Worm (Caenorhabditis elegans): ENCODE results near the gene F18H3.1.

F18H3.1 gene

DNA sequence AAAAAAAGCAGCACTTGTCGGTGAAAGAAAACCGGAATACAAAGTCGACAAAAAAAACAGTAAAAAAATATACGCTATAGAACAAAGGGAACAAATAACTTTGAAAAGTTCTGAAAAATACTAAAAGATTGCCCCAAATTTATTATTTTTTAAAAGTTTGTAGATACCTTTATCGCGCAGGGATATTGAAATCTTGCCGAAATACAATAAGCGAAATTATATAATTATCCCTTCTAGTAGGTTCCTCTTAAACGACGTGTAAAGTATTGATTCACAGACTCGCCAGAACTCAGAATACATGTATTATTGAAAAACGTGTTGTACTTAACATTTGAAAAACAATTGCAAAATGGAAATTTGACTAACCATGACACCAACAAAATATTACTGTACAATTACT lies 5.1 kb upstream of the F18H3.1 start (continued):
- peak; percentile 70 for TF ChIP-seq dox-1 (GFP tag; IDR thresholded peaks at IDR 0.05)
- TF ChIP-seq F23B12.7 (tag; optimal IDR thresholded peaks at IDR 0.05; ENCODE audit: insufficient read depth): peak; percentile 76
- TF ChIP-seq T07F8.4 (tag; optimal IDR thresholded peaks at IDR 0.05): peak; percentile 14
- peak; percentile 60 for TF ChIP-seq lin-54 (GFP tag; optimal IDR thresholded peaks at IDR 0.05)
- TF ChIP-seq tlf-1 (GFP tag; optimal IDR thresholded peaks at IDR 0.05): peak; percentile 82
- peak; percentile 75; the same call in 1 of the 2 replicates for TF ChIP-seq Y56A3A.18 (GFP tag; IDR thresholded peaks at IDR 0.05)
- TF ChIP-seq lsy-27 (tag; optimal IDR thresholded peaks at IDR 0.05; ENCODE audit: borderline replicate concordance, insufficient read depth): no peak
- no peak for TF ChIP-seq hlh-26 (GFP tag; conservative IDR thresholded peaks at IDR 0.05)
- TF ChIP-seq nfyb-1 (GFP tag; IDR thresholded peaks at IDR 0.05): peak; percentile 73

DNA sequence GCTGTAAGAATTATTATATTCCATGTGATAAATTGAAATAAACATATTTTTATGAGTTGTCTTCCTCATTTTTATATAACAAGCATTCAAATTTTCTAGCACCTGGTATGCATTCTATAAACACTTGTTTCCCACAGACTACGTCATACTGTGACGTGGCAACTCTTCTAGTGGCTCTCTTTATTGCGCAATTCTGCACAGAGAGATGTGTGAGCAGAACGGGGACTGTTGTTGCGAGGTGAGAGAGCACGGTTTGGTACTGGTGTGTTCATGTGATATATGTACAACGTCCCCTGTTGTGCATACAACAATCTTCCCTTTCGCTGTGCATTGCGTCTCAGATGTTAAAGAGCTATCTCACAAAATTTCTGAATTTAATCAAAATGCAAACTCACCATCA lies 5.6 kb downstream of the F18H3.1 start:
- TF ChIP-seq sdz-38 (tag; optimal IDR thresholded peaks at IDR 0.05) (no peak), pha-4 (tag; optimal IDR thresholded peaks at IDR 0.05) (no peak), lir-1 (GFP tag; conservative IDR thresholded peaks at IDR 0.05) (no peak), let-526 (GFP tag; IDR thresholded peaks at IDR 0.05) (no peak), attf-3 (GFP tag; conservative IDR thresholded peaks at IDR 0.05) (no peak), ceh-27 (GFP tag; optimal IDR thresholded peaks at IDR 0.05) (no peak), nfya-1 (tag; optimal IDR thresholded peaks at IDR 0.05; ENCODE audit: borderline replicate concordance, insufficient read depth) (no peak), nfya-2 (GFP tag; IDR thresholded peaks at IDR 0.05) (no peak), F23B12.7 (tag; optimal IDR thresholded peaks at IDR 0.05; ENCODE audit: insufficient read depth) (no peak), hlh-12 (tag; optimal IDR thresholded peaks at IDR 0.05) (no peak), unc-130 (GFP tag; optimal IDR thresholded peaks at IDR 0.05) (no peak), Y56A3A.18 (GFP tag; IDR thresholded peaks at IDR 0.05) (no peak), attf-6 (GFP tag; IDR thresholded peaks at IDR 0.05) (no peak), madf-6 (GFP tag; IDR thresholded peaks at IDR 0.05) (no peak), akir-1 (GFP tag; optimal IDR thresholded peaks at IDR 0.05) (no peak), ekl-4 (GFP tag; IDR thresholded peaks at IDR 0.05) (no peak), nhr-179 (tag; optimal IDR thresholded peaks at IDR 0.05) (no peak), B0336.3 (GFP tag; IDR thresholded peaks at IDR 0.05) (no peak), lin-26 (GFP tag; IDR thresholded peaks at IDR 0.05) (no peak)

DNA sequence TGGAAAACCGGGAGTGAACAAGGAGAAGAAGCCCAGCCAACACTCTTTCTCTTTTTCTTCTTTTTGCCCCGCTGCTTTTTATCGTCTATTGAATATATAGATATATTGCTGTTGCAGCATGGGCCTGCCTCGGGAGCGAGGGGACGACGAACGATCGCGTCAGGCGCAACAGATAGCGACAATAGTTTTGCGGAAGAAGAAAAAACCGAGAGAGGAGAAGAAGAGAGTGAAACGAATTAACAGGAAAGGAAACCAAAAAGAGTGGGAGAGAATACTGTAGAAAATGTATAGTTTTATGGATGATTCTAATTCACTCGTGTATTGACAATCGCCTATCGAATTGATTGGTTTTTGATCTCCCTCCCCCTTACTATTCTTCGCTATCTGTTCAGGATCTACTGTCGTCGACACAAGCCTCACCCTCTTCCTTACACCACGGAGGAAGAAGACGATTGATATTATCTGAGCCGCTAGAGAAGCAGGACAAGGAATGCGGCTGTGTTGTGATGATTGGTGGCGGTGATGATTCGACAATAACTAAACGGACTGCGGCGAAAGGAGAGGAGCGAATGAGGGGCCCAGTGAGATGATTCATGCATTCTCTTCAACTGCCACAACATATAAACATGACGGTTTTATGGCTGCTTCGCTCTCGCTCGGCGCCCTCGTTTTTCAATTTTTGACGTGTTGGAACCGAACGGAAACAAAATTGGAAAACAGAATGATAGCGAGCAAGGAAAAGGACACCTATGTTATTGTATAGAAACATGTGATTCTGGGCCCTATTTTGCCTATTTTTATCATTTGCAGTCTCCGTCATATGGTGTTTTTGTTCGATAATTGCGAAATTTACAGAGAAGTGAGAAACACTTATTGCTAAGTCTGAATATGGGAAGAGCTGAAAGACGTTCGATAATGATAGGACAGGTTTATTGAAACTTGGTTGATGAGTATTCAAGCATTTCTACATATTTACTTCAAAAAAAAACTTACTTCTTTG lies 7.1 kb downstream of the F18H3.1 start:
- 0 out of 2 replicates have a peak, but pooled peaks have one; percentile 6 for TF ChIP-seq nfyb-1 (GFP tag; IDR thresholded peaks at IDR 0.05)
- no peak for TF ChIP-seq ets-4 (GFP tag; optimal IDR thresholded peaks at IDR 0.05)
- 0 out of 2 replicates have a peak, but pooled peaks have one; percentile 38 for TF ChIP-seq zfh-2 (GFP tag; conservative IDR thresholded peaks at IDR 0.05)
- TF ChIP-seq Y67H2A.10 (GFP tag; conservative IDR thresholded peaks at IDR 0.05): no peak
- no peak for TF ChIP-seq Y53G8AR.9 (GFP tag; conservative IDR thresholded peaks at IDR 0.05)
- no peak for TF ChIP-seq sdz-38 (tag; optimal IDR thresholded peaks at IDR 0.05)
- TF ChIP-seq F23B12.7 (tag; optimal IDR thresholded peaks at IDR 0.05; ENCODE audit: insufficient read depth): no peak
- TF ChIP-seq hsf-1 (GFP tag; IDR thresholded peaks at IDR 0.05): no peak
- no peak for TF ChIP-seq ceh-40 (GFP tag; IDR thresholded peaks at IDR 0.05)
- no peak for TF ChIP-seq F52B5.7 (tag; optimal IDR thresholded peaks at IDR 0.05)
- TF ChIP-seq F55B11.4 (tag; optimal IDR thresholded peaks at IDR 0.05; ENCODE audit: borderline replicate concordance, insufficient read depth): no peak
- peak; percentile 92 for TF ChIP-seq cebp-1 (GFP tag; IDR thresholded peaks at IDR 0.05)
- peak; percentile 90 for TF ChIP-seq cebp-1 (tag; optimal IDR thresholded peaks at IDR 0.05)
- TF ChIP-seq unc-130 (GFP tag; optimal IDR thresholded peaks at IDR 0.05): no peak
- no peak for TF ChIP-seq F57A8.1 (GFP tag; optimal IDR thresholded peaks at IDR 0.05)
- peak; percentile 6 for TF ChIP-seq chd-7 (tag; optimal IDR thresholded peaks at IDR 0.05)
- peak; percentile 33 for TF ChIP-seq dox-1 (GFP tag; IDR thresholded peaks at IDR 0.05)
- no peak for TF ChIP-seq tlf-1 (GFP tag; optimal IDR thresholded peaks at IDR 0.05)
- TF ChIP-seq ztf-3 (GFP tag; optimal IDR thresholded peaks at IDR 0.05): no peak
- TF ChIP-seq dpff-1 (tag; optimal IDR thresholded peaks at IDR 0.05): no peak
- TF ChIP-seq pha-4 (tag; optimal IDR thresholded peaks at IDR 0.05): no peak
- TF ChIP-seq lag-1 (GFP tag; IDR thresholded peaks at IDR 0.05): no peak
- TF ChIP-seq egl-18 (GFP tag; IDR thresholded peaks at IDR 0.05): no peak
- TF ChIP-seq F37B4.10 (GFP tag; IDR thresholded peaks at IDR 0.05): no peak
